Worm (Caenorhabditis elegans) whole organism, early embryonic: ENCODE data around the gene srh-60.

Experiments used
- B0310.2 ChIP-seq: sonication (generic microtip); optimal IDR thresholded peaks from 2 replicates; lab custom pipeline; 2016; ENCODE audit warnings: mild to moderate bottlenecking, missing genetic modification characterization, missing compliant biosample characterization
- F13C5.2 ChIP-seq: sonication (generic microtip); optimal IDR thresholded peaks from 2 replicates; lab custom pipeline; 2017; ENCODE audit warnings: mild to moderate bottlenecking, missing genetic modification characterization, inconsistent platforms, missing compliant biosample characterization
- aly-1 ChIP-seq: sonication (generic microtip); optimal IDR thresholded peaks from 2 replicates; lab custom pipeline; 2016; ENCODE audit warnings: missing genetic modification characterization, missing compliant biosample characterization
- ama-1 ChIP-seq: fragments of 150-350 bp; optimal IDR thresholded peaks from 2 replicates; lab custom pipeline; 2014
- ceh-13 ChIP-seq: fragments of 200-800 bp; sonication (Bioruptor generic); optimal IDR thresholded peaks from 2 replicates; lab custom pipeline; 2018; ENCODE audit warnings: mild to moderate bottlenecking, missing genetic modification characterization, missing compliant biosample characterization
- ceh-36 ChIP-seq: sonication (generic microtip); optimal IDR thresholded peaks from 2 replicates; lab custom pipeline; 2016; ENCODE audit warnings: missing genetic modification characterization, inconsistent platforms, missing compliant biosample characterization
- ets-7 ChIP-seq: sonication (generic microtip); optimal IDR thresholded peaks from 2 replicates; lab custom pipeline; 2016; ENCODE audit warnings: missing genotype, missing genetic modification characterization, missing compliant biosample characterization
- flt-1 ChIP-seq: fragments of 200-800 bp; sonication (Bioruptor generic); IDR thresholded peaks from 2 replicates; pipeline ENCODE4 v1.3.6; 2022; ENCODE audit warnings: missing genetic modification characterization, missing compliant biosample characterization
- hmbx-1 ChIP-seq: sonication (generic microtip); optimal IDR thresholded peaks from 2 replicates; lab custom pipeline; 2016; ENCODE audit warnings: mild to moderate bottlenecking, missing genetic modification characterization, missing compliant biosample characterization
- hmg-4 ChIP-seq: fragments of 200-800 bp; sonication (Bioruptor generic); optimal IDR thresholded peaks from 2 replicates; lab custom pipeline; 2018; ENCODE audit warnings: mild to moderate bottlenecking, missing genetic modification characterization, missing compliant biosample characterization
- hnd-1 ChIP-seq: sonication (generic microtip); optimal IDR thresholded peaks from 2 replicates; lab custom pipeline; 2016; ENCODE audit warnings: missing genetic modification characterization, missing compliant biosample characterization
- pes-1 ChIP-seq: fragments of 200-800 bp; sonication (Bioruptor generic); IDR thresholded peaks from 2 replicates; pipeline ENCODE4 v1.3.6; 2022; ENCODE audit warnings: missing genetic modification reagents, missing genetic modification characterization, missing compliant biosample characterization
- scrt-1 ChIP-seq: fragments of 200-800 bp; sonication (Bioruptor generic); IDR thresholded peaks from 2 replicates; pipeline ENCODE4 v1.3.6; 2022; ENCODE audit warnings: missing genetic modification characterization, missing compliant biosample characterization
- sea-1 ChIP-seq: fragments of 200-800 bp; sonication (Bioruptor generic); conservative IDR thresholded peaks from 2 replicates; pipeline ENCODE4 v1.3.6; 2022; ENCODE audit warnings: missing genetic modification characterization, missing compliant biosample characterization
- tbx-11 ChIP-seq: fragments of 200-800 bp; sonication (Bioruptor generic); IDR thresholded peaks from 2 replicates; pipeline ENCODE4 v1.3.6; 2022; ENCODE audit warnings: missing genetic modification characterization, missing compliant biosample characterization
- tbx-37 ChIP-seq: fragments of 200-800 bp; sonication (Bioruptor generic); conservative IDR thresholded peaks from 2 replicates; pipeline ENCODE4 v1.3.6; 2022; ENCODE audit warnings: missing genetic modification reagents, missing genetic modification characterization, missing compliant biosample characterization
- tra-4 ChIP-seq: sonication (generic microtip); optimal IDR thresholded peaks from 2 replicates; lab custom pipeline; 2017; ENCODE audit warnings: missing genetic modification characterization, missing compliant biosample characterization

Gene srh-60

ce11 chrII:3556584-3556983, 26.9 kb upstream of the srh-60 start:
- TF ChIP-seq F13C5.2 (no peak), flt-1 (GFP tag; lab: Robert Waterston, UW) (no peak), ama-1 (lab: Kevin White, UChicago) (no peak), ets-7 (tag; lab: Kevin White, UChicago) (no peak), scrt-1 (GFP tag; lab: Robert Waterston, UW) (no peak), tra-4 (no peak), sea-1 (no peak), ceh-36 (tag; lab: Kevin White, UChicago) (no peak), tbx-37 (GFP tag; lab: Robert Waterston, UW) (no peak), ceh-13 (GFP tag; lab: Kevin White, UChicago) (no peak), hmbx-1 (tag; lab: Kevin White, UChicago) (no peak), pes-1 (GFP tag; lab: Robert Waterston, UW) (no peak), B0310.2 (tag; lab: Kevin White, UChicago) (no peak), aly-1 (tag; lab: Kevin White, UChicago) (no peak), hnd-1 (tag; lab: Kevin White, UChicago) (no peak)

ce11 chrII:3557417-3557816, 26.1 kb upstream of the srh-60 start, which contains the start of gene lgc-45:
Gene lgc-45, plus strand, starts transcription at chrII:3557472.
- no peak for TF ChIP-seq ceh-36 (tag; lab: Kevin White, UChicago)

ce11 chrII:3560592-3560991, 22.9 kb upstream of the srh-60 start, which contains the start of gene W10G11.1:
Gene W10G11.1, minus strand, starts transcription at chrII:3560692.
- TF ChIP-seq flt-1 (GFP tag; lab: Robert Waterston, UW) (no peak), ceh-13 (GFP tag; lab: Kevin White, UChicago) (no peak), ets-7 (tag; lab: Kevin White, UChicago) (no peak), aly-1 (tag; lab: Kevin White, UChicago) (no peak), tbx-11 (GFP tag; lab: Robert Waterston, UW) (no peak), tbx-37 (GFP tag; lab: Robert Waterston, UW) (no peak), hmg-4 (GFP tag; lab: Kevin White, UChicago) (no peak), pes-1 (GFP tag; lab: Robert Waterston, UW) (no peak), F13C5.2 (no peak), hnd-1 (tag; lab: Kevin White, UChicago) (no peak), ceh-36 (tag; lab: Kevin White, UChicago) (no peak), hmbx-1 (tag; lab: Kevin White, UChicago) (no peak), tra-4 (no peak), B0310.2 (tag; lab: Kevin White, UChicago) (no peak), ama-1 (lab: Kevin White, UChicago) (no peak), scrt-1 (GFP tag; lab: Robert Waterston, UW) (no peak), sea-1 (no peak)

- TF ChIP-seq tra-4 (no peak), tbx-37 (GFP tag; lab: Robert Waterston, UW) (no peak), ets-7 (tag; lab: Kevin White, UChicago) (no peak), hnd-1 (tag; lab: Kevin White, UChicago) (no peak), tbx-11 (GFP tag; lab: Robert Waterston, UW) (no peak), ama-1 (lab: Kevin White, UChicago) (no peak), hmg-4 (GFP tag; lab: Kevin White, UChicago) (no peak), ceh-13 (GFP tag; lab: Kevin White, UChicago) (no peak), ceh-36 (tag; lab: Kevin White, UChicago) (no peak), sea-1 (no peak), hmbx-1 (tag; lab: Kevin White, UChicago) (no peak), aly-1 (tag; lab: Kevin White, UChicago) (no peak), pes-1 (GFP tag; lab: Robert Waterston, UW) (no peak)
Observed at ce11 chrII:3561561-3561960, 21.9 kb upstream of the srh-60 start, which contains the start of gene W10G11.2. Gene W10G11.2, minus strand, starts transcription at chrII:3561661.

- TF ChIP-seq ceh-36 (tag; lab: Kevin White, UChicago): no peak
- no peak for TF ChIP-seq hmbx-1 (tag; lab: Kevin White, UChicago)
- TF ChIP-seq flt-1 (GFP tag; lab: Robert Waterston, UW): no peak
- TF ChIP-seq ets-7 (tag; lab: Kevin White, UChicago): no peak
- no peak for TF ChIP-seq B0310.2 (tag; lab: Kevin White, UChicago)
- TF ChIP-seq hmg-4 (GFP tag; lab: Kevin White, UChicago): no peak
Observed at ce11 chrII:3562419-3562818, 21.1 kb upstream of the srh-60 start, which contains the start of gene W10G11.3. Gene W10G11.3, minus strand, starts transcription at chrII:3562519.

- TF ChIP-seq hmbx-1 (tag; lab: Kevin White, UChicago) (no peak), flt-1 (GFP tag; lab: Robert Waterston, UW) (no peak), tbx-11 (GFP tag; lab: Robert Waterston, UW) (no peak), ceh-13 (GFP tag; lab: Kevin White, UChicago) (no peak)
Observed at ce11 chrII:3567066-3567465, 16.4 kb upstream of the srh-60 start.

ce11 chrII:3567576-3567975, 15.9 kb upstream of the srh-60 start:
- TF ChIP-seq hmg-4 (GFP tag; lab: Kevin White, UChicago) (peak; percentile 69), B0310.2 (tag; lab: Kevin White, UChicago) (peak; percentile 12), tra-4 (peak; percentile 10), tbx-37 (GFP tag; lab: Robert Waterston, UW) (peak; percentile 52; the same call in 1 of the 2 replicates), ceh-36 (tag; lab: Kevin White, UChicago) (peak; percentile 82), hnd-1 (tag; lab: Kevin White, UChicago) (peak; percentile 55), scrt-1 (GFP tag; lab: Robert Waterston, UW) (peak; percentile 86), ceh-13 (GFP tag; lab: Kevin White, UChicago) (peak; percentile 22), flt-1 (GFP tag; lab: Robert Waterston, UW) (peak; percentile 68), pes-1 (GFP tag; lab: Robert Waterston, UW) (peak; percentile 86), tbx-11 (GFP tag; lab: Robert Waterston, UW) (peak; percentile 70), aly-1 (tag; lab: Kevin White, UChicago) (peak; percentile 47), sea-1 (peak; percentile 76; the same call in 1 of the 2 replicates)
